Worm (Caenorhabditis elegans): ENCODE measurements around the gene srj-27.

Gene srj-27

DNA sequence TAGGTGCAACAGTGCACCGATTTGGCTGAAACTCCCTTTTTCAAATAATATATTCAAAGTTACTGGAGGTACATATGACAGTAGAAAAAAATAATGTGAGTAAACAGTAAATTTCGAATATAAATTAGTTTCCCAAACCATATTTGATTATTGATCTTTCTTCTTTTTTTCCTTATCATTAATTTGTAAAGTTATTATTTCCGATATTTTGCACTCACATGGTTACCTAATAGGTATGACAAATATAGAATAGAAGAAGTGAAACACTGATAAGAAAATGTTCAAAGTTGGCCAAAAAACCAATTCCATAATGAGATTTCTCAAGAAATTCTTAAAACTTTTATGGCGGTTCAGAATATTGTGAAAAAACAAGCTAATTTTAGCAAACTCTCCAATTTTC lies 12.5 kb upstream of the srj-27 start:
- TF ChIP-seq aly-2 (tag; optimal IDR thresholded peaks at IDR 0.05), result no peak
- no peak for TF ChIP-seq nhr-43 (tag; optimal IDR thresholded peaks at IDR 0.05; ENCODE audit: poor library complexity, severe bottlenecking)
- no peak for TF ChIP-seq skn-1 (tag; optimal IDR thresholded peaks at IDR 0.05)
- no peak for TF ChIP-seq eor-1 (tag; optimal IDR thresholded peaks at IDR 0.05)
- no peak for TF ChIP-seq snpc-4 (tag; optimal IDR thresholded peaks at IDR 0.05)
- no peak for TF ChIP-seq ceh-9 (tag; optimal IDR thresholded peaks at IDR 0.05)
- no peak for TF ChIP-seq jun-1 (tag; optimal IDR thresholded peaks at IDR 0.05)
- TF ChIP-seq nfya-1 (tag; optimal IDR thresholded peaks at IDR 0.05; ENCODE audit: insufficient read depth), result no peak
- TF ChIP-seq unc-62 (GFP tag; optimal IDR thresholded peaks at IDR 0.05), result no peak
- TF ChIP-seq nhr-67 (tag; optimal IDR thresholded peaks at IDR 0.05), result no peak
- no peak for TF ChIP-seq egl-27 (tag; optimal IDR thresholded peaks at IDR 0.05)
- no peak for TF ChIP-seq nhr-23 (tag; optimal IDR thresholded peaks at IDR 0.05)
- no peak for TF ChIP-seq R02D3.7 (tag; optimal IDR thresholded peaks at IDR 0.05)
- peak; percentile 53 for TF ChIP-seq elt-2 (tag; optimal IDR thresholded peaks at IDR 0.05)
- TF ChIP-seq ama-1 (optimal IDR thresholded peaks at IDR 0.05), result no peak
- no peak for TF ChIP-seq nhr-25 (tag; optimal IDR thresholded peaks at IDR 0.05)
- no peak for TF ChIP-seq sea-2 (GFP tag; optimal IDR thresholded peaks at IDR 0.05)
- TF ChIP-seq tbx-2 (tag; optimal IDR thresholded peaks at IDR 0.05), result no peak
- TF ChIP-seq lin-39 (tag; optimal IDR thresholded peaks at IDR 0.05), result no peak
- peak; percentile 53 for TF ChIP-seq pqm-1 (tag; optimal IDR thresholded peaks at IDR 0.05)
- TF ChIP-seq ztf-11 (tag; optimal IDR thresholded peaks at IDR 0.05), result no peak
- peak; percentile 60 for TF ChIP-seq pha-4 (tag; optimal IDR thresholded peaks at IDR 0.05)
- no peak for TF ChIP-seq nhr-11 (tag; optimal IDR thresholded peaks at IDR 0.05)
- no peak for TF ChIP-seq unc-39 (tag; optimal IDR thresholded peaks at IDR 0.05)
- TF ChIP-seq nhr-28 (tag; optimal IDR thresholded peaks at IDR 0.05), result no peak
- no peak for TF ChIP-seq ztf-4 (tag; optimal IDR thresholded peaks at IDR 0.05)
- no peak for TF ChIP-seq hmg-11 (tag; optimal IDR thresholded peaks at IDR 0.05)

- no peak for TF ChIP-seq fkh-2 (tag; optimal IDR thresholded peaks at IDR 0.05)
- TF ChIP-seq egl-27 (tag; optimal IDR thresholded peaks at IDR 0.05), result no peak
- no peak for TF ChIP-seq ZK546.5 (tag; optimal IDR thresholded peaks at IDR 0.05)
- peak; percentile 94 for TF ChIP-seq lin-15B (tag; optimal IDR thresholded peaks at IDR 0.05)
- peak; percentile 84 for TF ChIP-seq nfya-1 (tag; optimal IDR thresholded peaks at IDR 0.05; ENCODE audit: insufficient read depth)
- no peak for TF ChIP-seq nhr-11 (tag; optimal IDR thresholded peaks at IDR 0.05)
- TF ChIP-seq hmg-11 (tag; optimal IDR thresholded peaks at IDR 0.05), result no peak
- no peak for TF ChIP-seq ztf-11 (tag; optimal IDR thresholded peaks at IDR 0.05)
- TF ChIP-seq nhr-43 (tag; optimal IDR thresholded peaks at IDR 0.05; ENCODE audit: poor library complexity, severe bottlenecking), result no peak
- TF ChIP-seq nhr-25 (tag; optimal IDR thresholded peaks at IDR 0.05), result peak; percentile 66
- TF ChIP-seq jun-1 (tag; optimal IDR thresholded peaks at IDR 0.05), result peak; percentile 39
- no peak for TF ChIP-seq eor-1 (tag; optimal IDR thresholded peaks at IDR 0.05)
- no peak for TF ChIP-seq nhr-76 (tag; optimal IDR thresholded peaks at IDR 0.05)
- TF ChIP-seq nhr-67 (tag; optimal IDR thresholded peaks at IDR 0.05), result no peak
- TF ChIP-seq lsy-12 (tag; optimal IDR thresholded peaks at IDR 0.05), result no peak
- peak; percentile 75 for TF ChIP-seq nhr-23 (tag; optimal IDR thresholded peaks at IDR 0.05)
- TF ChIP-seq fos-1 (tag; optimal IDR thresholded peaks at IDR 0.05), result no peak
- no peak for TF ChIP-seq daf-12 (tag; optimal IDR thresholded peaks at IDR 0.05)
- TF ChIP-seq mdl-1 (tag; optimal IDR thresholded peaks at IDR 0.05), result no peak
- TF ChIP-seq ceh-82 (tag; optimal IDR thresholded peaks at IDR 0.05), result peak; percentile 34
- TF ChIP-seq fkh-10 (GFP tag; optimal IDR thresholded peaks at IDR 0.05), result peak; percentile 60
- no peak for TF ChIP-seq ama-1 (optimal IDR thresholded peaks at IDR 0.05)
- TF ChIP-seq nhr-28 (tag; optimal IDR thresholded peaks at IDR 0.05), result no peak
- TF ChIP-seq zag-1 (tag; optimal IDR thresholded peaks at IDR 0.05), result no peak
- peak in 1 of 3 experiments; percentile 66 for TF ChIP-seq elt-3 (tag; optimal IDR thresholded peaks at IDR 0.05)
- TF ChIP-seq ztf-4 (tag; optimal IDR thresholded peaks at IDR 0.05), result no peak
- TF ChIP-seq skn-1 (tag; optimal IDR thresholded peaks at IDR 0.05), result peak; percentile 9
- no peak for TF ChIP-seq nhr-77 (tag; optimal IDR thresholded peaks at IDR 0.05)
- peak; percentile 95 for TF ChIP-seq pha-4 (tag; optimal IDR thresholded peaks at IDR 0.05)
- no peak for TF ChIP-seq unc-39 (tag; optimal IDR thresholded peaks at IDR 0.05)
- peak; percentile 21 for TF ChIP-seq egl-5 (tag; optimal IDR thresholded peaks at IDR 0.05)
- TF ChIP-seq sea-2 (GFP tag; optimal IDR thresholded peaks at IDR 0.05), result no peak
- TF ChIP-seq lin-39 (tag; optimal IDR thresholded peaks at IDR 0.05), result peak; percentile 53
- peak; percentile 69 for TF ChIP-seq R02D3.7 (tag; optimal IDR thresholded peaks at IDR 0.05)
- no peak for TF ChIP-seq elt-1 (tag; optimal IDR thresholded peaks at IDR 0.05)
- no peak for TF ChIP-seq unc-62 (GFP tag; optimal IDR thresholded peaks at IDR 0.05)
- TF ChIP-seq snpc-4 (tag; optimal IDR thresholded peaks at IDR 0.05), result peak; percentile 79
- TF ChIP-seq nhr-12 (tag; optimal IDR thresholded peaks at IDR 0.05), result no peak
- peak; percentile 43 for TF ChIP-seq elt-2 (tag; optimal IDR thresholded peaks at IDR 0.05)
- TF ChIP-seq tbx-2 (tag; optimal IDR thresholded peaks at IDR 0.05), result no peak
- TF ChIP-seq mml-1 (tag; optimal IDR thresholded peaks at IDR 0.05), result no peak
- peak; percentile 42 for TF ChIP-seq ceh-28 (tag; optimal IDR thresholded peaks at IDR 0.05)
- TF ChIP-seq nhr-237 (tag; optimal IDR thresholded peaks at IDR 0.05), result no peak
- TF ChIP-seq ceh-9 (tag; optimal IDR thresholded peaks at IDR 0.05), result no peak
- peak; percentile 74 for TF ChIP-seq pqm-1 (tag; optimal IDR thresholded peaks at IDR 0.05)
- no peak for TF ChIP-seq aly-2 (tag; optimal IDR thresholded peaks at IDR 0.05)
- no peak for TF ChIP-seq ceh-16 (tag; optimal IDR thresholded peaks at IDR 0.05)
Observed at ce11 chrV:15136772-15137171, 9.5 kb upstream of the srj-27 start, which contains the start of gene aipl-1. aipl-1 (minus strand) TSS chrV:15136801.
